Fruit fly (Drosophila melanogaster): ENCODE results near the gene Rim2.

dm6 chr2L:1706961-1707360 lies 17.2 kb downstream of the Rim2 start:
- TF ChIP-seq EcR (GFP tag; optimal IDR thresholded peaks at IDR 0.05) (no peak), CG17806 (tag; optimal IDR thresholded peaks at IDR 0.05) (no peak), rn (GFP tag; IDR thresholded peaks at IDR 0.05) (no peak), CG12605 (GFP tag; IDR thresholded peaks at IDR 0.05) (no peak), CG4496 (GFP tag; IDR thresholded peaks at IDR 0.05) (no peak), Pif1A (GFP tag; optimal IDR thresholded peaks at IDR 0.05) (no peak)

Data from whole organism, pupa.